Worm (Caenorhabditis elegans): ENCODE data around the gene F53A2.9.
A peak's percentile ranks its signal among the peaks of the same experiment; 100 is the strongest.

The F53A2.9 gene

DNA sequence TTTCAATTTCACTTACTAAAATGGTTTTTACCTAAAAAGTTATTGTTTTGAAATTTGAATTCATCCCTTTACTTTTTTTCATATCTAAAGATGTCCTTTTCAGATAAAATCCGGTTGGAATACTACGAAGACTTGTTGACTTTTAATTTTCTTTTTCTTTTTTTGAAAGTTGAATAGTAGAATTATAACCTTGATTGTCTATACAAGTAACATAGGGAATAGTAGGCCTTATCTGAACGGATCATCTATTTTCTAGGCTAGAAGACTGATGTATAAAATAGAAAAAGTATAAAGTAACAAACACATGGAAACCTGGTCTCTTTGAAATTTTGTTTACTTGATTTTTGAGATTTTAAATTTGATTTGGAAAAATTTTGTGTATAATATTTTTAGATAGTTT lies 21.7 kb upstream of the F53A2.9 start:
- no peak for TF ChIP-seq him-1 (tag; optimal IDR thresholded peaks at IDR 0.05)
- TF ChIP-seq dao-5 (tag; optimal IDR thresholded peaks at IDR 0.05): no peak
- TF ChIP-seq W03F9.2 (tag; optimal IDR thresholded peaks at IDR 0.05): no peak

DNA sequence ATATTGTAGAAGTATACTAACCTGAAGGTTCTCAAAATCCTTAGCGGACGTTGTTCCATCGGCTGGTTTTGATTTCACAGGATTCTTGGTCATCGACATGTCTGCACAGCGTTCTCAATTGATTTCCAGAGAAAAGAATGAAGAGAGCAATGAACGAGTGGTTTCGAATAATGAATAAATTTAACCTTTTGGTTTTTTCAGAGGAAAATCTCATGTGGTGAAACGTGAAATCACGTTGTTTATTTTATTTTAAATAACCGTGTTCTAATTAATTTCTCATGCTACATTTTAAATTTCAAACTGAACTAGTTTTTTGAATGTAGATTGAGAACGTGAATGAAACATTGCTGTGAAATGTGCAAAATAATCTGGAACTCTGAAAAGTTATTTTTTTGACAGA lies 21.0 kb upstream of the F53A2.9 start, which contains the start of gene T03F6.6:
Gene T03F6.6 (minus strand): TSS at position 101 of the 400 bp plus-strand sequence.
- no peak for TF ChIP-seq him-1 (tag; optimal IDR thresholded peaks at IDR 0.05)
- no peak for TF ChIP-seq W03F9.2 (tag; optimal IDR thresholded peaks at IDR 0.05)
- no peak for TF ChIP-seq dao-5 (tag; optimal IDR thresholded peaks at IDR 0.05)

DNA sequence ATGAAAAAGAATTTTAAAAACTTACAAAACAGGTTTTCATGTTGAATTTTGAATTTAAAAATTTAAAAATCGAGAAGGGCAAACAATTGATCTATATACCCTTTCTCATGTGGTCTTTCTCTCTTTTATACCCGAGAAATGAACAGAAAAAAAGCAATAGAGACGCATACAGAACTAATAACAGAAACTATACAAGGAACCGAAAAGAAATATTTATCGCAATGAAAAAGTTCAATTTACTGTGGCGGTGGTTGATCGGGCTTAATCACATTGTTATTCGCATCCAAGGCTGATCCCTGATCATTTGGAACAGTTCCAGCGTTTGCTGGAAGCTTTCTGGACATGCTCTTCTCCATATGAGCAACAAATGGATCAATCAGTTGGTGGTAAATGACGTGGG lies 19.1 kb upstream of the F53A2.9 start, which contains the start of gene T03F6.10:
Gene T03F6.10 (minus strand): TSS at position 101 of the 400 bp plus-strand sequence.
- TF ChIP-seq W03F9.2 (tag; optimal IDR thresholded peaks at IDR 0.05) (no peak), dao-5 (tag; optimal IDR thresholded peaks at IDR 0.05) (no peak), him-1 (tag; optimal IDR thresholded peaks at IDR 0.05) (no peak)

DNA sequence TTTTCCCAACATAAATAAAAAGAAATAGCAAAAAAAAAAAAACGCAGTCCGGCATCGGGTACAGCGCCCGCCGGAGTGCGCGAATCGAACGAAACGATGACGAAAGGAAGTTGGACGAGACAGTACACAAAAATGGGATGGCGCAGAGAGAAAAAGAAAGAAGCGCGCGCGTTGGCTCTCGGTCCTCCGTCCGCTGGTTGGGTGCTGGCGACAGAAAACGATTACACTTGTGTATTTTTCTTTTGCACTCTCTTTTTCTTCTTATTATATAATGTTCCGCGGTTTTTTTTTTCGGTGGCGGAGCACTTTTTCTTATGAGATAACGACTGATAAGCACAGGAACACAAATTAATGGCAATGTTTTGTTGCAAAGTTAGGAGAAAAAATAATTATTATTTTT lies 18.1 kb upstream of the F53A2.9 start:
- TF ChIP-seq dao-5 (tag; optimal IDR thresholded peaks at IDR 0.05) (no peak), W03F9.2 (tag; optimal IDR thresholded peaks at IDR 0.05) (peak; percentile 20)

DNA sequence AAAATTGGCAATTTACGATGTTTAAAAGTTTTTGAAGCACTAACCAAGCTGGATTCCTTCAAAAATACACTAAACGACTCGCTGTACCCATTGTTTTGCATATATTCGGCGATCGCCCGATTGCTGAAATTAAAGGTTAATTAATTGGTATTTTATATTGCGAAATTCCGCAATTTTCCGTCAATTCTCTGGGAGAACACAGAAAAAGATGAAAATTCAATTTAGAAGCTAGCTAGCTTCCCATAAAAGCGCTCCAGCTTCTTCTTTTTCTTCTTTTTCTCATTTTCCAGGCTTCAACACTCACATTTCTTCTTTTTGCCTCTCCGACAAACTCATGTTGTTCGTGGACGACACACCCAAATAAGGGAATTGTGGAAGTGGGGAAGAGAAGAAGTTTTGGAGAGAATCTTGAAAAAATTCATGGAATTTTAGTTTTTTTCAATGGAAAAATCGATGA lies 17.2 kb upstream of the F53A2.9 start, which contains the start of gene lis-1:
Gene lis-1 (minus strand): TSS at position 407 of the 457 bp plus-strand sequence.
- TF ChIP-seq him-1 (tag; optimal IDR thresholded peaks at IDR 0.05): no peak
- TF ChIP-seq dao-5 (tag; optimal IDR thresholded peaks at IDR 0.05): no peak
- no peak for TF ChIP-seq W03F9.2 (tag; optimal IDR thresholded peaks at IDR 0.05)

DNA sequence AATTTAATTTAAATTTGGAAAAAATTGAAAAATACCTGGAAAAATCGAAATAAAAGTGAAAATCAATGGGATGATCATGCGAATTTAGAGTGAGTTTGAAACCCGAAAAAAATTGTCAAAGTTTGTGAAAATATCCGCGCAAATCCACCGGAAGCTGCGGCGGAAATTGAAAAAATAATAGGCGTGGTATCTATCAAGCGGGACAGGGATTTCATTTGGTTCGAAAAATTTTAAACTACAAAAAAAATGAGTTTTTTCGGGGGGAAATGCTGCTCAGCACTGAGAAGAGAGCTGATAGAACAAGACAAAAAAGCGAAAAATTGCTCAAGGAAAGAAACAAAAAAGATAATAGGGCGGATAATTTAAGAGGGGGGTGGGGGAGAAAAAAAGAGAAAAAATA lies 11.8 kb upstream of the F53A2.9 start, which contains the start of gene T03F6.9:
Gene T03F6.9 (minus strand): TSS at position 101 of the 400 bp plus-strand sequence.
- TF ChIP-seq dao-5 (tag; optimal IDR thresholded peaks at IDR 0.05) (no peak), W03F9.2 (tag; optimal IDR thresholded peaks at IDR 0.05) (no peak)

DNA sequence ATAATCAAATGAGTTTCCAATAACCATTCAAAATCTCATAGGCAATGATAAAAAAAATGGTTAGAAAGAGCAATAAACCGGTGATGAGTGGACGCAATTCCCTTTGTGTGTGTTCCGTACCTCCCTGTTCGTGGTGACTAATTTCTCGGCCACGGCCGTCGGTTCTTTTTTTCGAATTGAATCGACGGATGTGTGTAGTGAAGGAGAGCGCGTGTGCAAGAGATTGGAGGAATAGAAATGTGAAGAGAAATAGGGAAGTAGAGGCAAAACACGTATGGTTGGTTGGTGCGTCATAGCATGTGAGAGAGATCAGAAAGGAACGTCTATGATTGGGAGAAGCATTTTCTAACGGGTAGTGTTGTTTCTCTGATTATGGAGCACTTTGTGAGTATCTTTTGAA lies 691 bp upstream of the F53A2.9 start:
- TF ChIP-seq him-1 (tag; optimal IDR thresholded peaks at IDR 0.05): no peak
- no peak for TF ChIP-seq dao-5 (tag; optimal IDR thresholded peaks at IDR 0.05)
- TF ChIP-seq W03F9.2 (tag; optimal IDR thresholded peaks at IDR 0.05): peak; percentile 28

DNA sequence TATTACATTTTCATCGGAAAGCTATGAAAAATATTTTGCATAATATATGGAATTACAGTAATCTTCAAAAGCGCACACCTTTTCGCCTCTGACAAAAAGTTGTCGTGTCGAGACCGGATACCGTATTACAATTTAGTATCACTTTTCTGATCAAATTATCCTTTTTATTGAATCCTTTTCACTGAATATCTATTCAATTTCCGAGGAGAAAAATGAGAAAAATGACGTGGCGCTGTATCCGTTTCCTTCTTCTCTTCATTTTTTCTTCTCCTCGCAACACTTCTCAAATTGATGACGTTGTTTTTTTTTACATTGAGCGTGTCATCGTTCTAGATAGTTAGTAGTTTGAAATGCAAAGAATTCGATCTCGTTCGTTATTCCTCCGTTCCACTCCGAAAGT lies 8.2 kb downstream of the F53A2.9 start:
- TF ChIP-seq him-1 (tag; optimal IDR thresholded peaks at IDR 0.05): no peak
- no peak for TF ChIP-seq W03F9.2 (tag; optimal IDR thresholded peaks at IDR 0.05)
- TF ChIP-seq dao-5 (tag; optimal IDR thresholded peaks at IDR 0.05): no peak

DNA sequence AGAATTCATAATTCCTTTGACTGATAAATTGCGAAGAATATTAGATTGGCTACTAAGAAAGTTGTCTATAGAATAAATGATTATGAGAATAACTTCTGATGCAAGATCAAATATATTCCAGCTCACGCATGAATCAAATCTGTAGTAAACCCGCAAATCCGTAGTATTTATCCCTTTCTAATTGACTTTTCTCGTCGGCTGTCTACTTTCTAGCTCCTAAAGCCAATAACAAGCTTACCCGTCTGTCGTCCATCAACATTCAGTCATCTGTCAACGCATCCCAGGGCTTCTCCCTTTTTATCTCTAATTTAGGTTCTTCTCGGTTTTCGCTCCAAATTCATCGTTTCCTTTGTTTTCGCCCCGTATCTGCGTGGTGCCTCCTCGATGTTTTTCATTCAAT lies 10.3 kb downstream of the F53A2.9 start:
- TF ChIP-seq W03F9.2 (tag; optimal IDR thresholded peaks at IDR 0.05): no peak
- no peak for TF ChIP-seq dao-5 (tag; optimal IDR thresholded peaks at IDR 0.05)
- TF ChIP-seq him-1 (tag; optimal IDR thresholded peaks at IDR 0.05): no peak

DNA sequence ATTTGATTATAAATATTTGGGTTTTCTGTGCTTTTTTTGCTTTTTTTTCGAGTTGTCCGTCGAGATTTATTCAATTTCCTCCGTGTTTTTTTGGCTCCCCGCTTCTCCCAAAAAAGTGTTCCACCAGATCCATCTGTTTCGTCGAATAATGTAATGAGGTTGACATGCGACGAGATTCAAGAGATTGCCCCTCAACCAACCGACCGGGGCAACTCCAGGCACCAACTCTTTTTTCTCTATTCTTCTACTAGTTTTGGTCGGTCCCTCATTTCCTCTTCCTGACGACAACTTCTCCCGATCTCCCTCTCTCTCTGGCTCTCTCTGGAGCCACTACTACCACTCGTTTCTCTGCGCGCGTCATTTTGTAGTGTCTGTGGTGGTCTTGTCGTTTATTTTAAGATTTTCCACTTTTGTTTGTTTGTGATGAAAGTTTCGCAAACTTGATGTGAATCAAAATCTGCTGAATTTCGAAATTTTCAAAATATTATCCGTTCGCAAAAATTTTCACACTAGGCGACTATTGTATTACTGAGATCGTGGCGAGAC lies 11.3 kb downstream of the F53A2.9 start:
- TF ChIP-seq W03F9.2 (tag; optimal IDR thresholded peaks at IDR 0.05): no peak
- TF ChIP-seq him-1 (tag; optimal IDR thresholded peaks at IDR 0.05): no peak
- no peak for TF ChIP-seq dao-5 (tag; optimal IDR thresholded peaks at IDR 0.05)

DNA sequence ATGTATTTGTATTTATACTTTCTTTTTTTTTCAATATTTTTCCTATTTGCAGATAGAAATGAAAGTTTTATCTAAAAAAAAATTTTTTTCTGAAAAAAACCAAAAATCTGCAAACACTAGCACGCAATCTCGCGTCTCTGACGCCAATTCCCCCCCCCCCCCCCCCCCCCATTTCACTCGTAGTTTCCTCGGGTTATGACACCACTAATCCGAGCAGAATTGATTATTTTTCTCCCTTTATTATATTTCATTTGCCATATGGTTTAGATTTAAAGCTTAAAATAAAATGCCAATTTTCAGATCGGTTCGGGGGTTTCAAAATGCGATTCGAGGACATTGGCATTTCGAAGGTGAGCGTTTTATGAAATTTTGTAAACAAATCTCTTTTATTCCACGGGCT lies 12.4 kb downstream of the F53A2.9 start, which contains the start of gene mtm-6:
Gene mtm-6 (plus strand): TSS at position 301 of the 400 bp plus-strand sequence.
- no peak for TF ChIP-seq him-1 (tag; optimal IDR thresholded peaks at IDR 0.05)
- TF ChIP-seq dao-5 (tag; optimal IDR thresholded peaks at IDR 0.05): no peak
- no peak for TF ChIP-seq W03F9.2 (tag; optimal IDR thresholded peaks at IDR 0.05)

DNA sequence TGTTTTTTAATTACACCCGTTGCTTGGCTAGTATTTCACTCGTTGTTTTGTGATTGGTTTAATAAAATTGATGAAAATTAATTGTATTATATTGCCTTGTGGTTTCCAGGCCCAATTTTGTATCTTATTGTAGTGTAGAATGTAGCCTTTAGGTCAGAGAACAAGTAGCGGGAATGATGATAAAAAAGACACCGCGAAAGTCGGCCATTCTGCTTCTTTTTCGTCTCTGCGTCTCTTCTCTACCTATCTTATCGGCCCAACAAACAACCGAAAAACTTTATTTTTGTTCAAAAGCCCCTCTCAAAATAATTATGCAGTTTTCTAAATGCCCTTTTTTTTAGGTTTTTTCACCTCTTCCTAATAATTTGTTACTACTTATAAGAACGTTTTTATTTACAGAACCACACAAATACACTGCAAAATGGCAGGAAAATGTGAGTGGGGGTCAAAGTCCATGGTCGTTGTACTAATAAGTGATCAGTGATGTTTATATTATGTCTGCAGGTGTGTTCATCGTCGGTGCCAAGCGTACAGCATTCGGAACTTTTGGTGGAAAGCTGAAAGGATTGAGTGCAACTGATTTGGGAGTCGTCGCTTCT lies 14.5 kb downstream of the F53A2.9 start, which contains the start of gene acaa-2:
Gene acaa-2 (plus strand): TSS at position 400 of the 599 bp plus-strand sequence.
- TF ChIP-seq him-1 (tag; optimal IDR thresholded peaks at IDR 0.05) (no peak), W03F9.2 (tag; optimal IDR thresholded peaks at IDR 0.05) (peak; percentile 10), dao-5 (tag; optimal IDR thresholded peaks at IDR 0.05) (peak; percentile 27)

DNA sequence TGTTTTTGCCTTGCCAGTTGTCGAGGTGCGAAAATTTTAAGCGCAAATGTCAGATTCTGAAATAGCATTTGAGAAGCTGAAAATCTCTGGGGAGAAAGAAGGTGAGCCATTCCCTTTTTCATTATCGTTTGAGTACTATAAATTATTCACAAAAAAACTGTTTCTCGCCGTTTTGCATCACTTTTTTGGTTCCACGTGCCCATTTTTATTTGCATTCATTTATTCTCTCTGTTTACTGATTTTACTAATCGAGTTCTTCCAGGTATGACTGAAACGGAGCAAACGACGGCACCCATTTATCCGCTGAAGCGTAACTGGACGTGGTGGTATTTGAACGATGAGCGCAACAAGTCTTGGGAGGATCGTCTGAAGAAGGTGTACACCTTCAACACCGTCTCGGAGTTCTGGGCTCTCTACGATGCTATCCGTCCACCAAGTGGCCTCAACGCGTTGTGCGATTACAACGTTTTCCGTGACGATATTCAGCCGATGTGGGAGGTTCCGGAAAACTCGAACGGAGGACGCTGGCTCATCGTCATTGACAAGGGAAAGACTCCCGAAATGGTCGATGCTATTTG lies 15.5 kb downstream of the F53A2.9 start:
- TF ChIP-seq W03F9.2 (tag; optimal IDR thresholded peaks at IDR 0.05): no peak

DNA sequence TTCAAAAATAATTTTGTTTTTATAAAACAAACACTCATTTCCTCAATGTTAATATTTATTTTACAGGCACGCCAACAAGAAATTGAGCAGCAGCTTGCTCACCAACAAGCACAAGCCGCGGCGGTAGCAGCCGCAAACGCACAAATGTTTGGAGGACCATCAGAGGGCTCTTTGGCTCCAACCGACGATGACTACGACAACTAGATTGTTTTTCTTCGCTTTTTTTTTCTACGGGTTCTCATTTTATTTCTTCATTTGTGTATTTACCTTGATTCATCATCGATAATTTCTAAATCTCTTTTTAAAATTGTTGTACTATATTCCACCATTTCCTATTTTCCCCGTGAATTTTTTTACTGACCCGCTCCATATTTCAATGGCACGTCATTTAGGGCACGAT lies 16.0 kb downstream of the F53A2.9 start, which contains the start of gene ife-1:
Gene ife-1 (plus strand): TSS at position 301 of the 400 bp plus-strand sequence.
- TF ChIP-seq him-1 (tag; optimal IDR thresholded peaks at IDR 0.05): no peak

Data from whole organism, L4/young adult.